Fruit fly (Drosophila melanogaster) whole organism, prepupa: Measurements from ENCODE around the gene Atf3.

Source experiments
- Blimp-1 ChIP-seq: fragments of 200-800 bp; sonication (Bioruptor generic); optimal IDR thresholded peaks from 3 replicates; lab custom pipeline; 2017; ENCODE audit warnings: missing biosample characterization, missing genetic modification characterization, mild to moderate bottlenecking, moderate library complexity, missing genetic modification reagents
- CG10631 ChIP-seq: fragments of 200-800 bp; sonication (Bioruptor generic); optimal IDR thresholded peaks from 2 replicates; lab custom pipeline; 2016; ENCODE audit warnings: missing biosample characterization, missing genetic modification characterization
- CG10669 ChIP-seq: fragments of 200-800 bp; sonication (Bioruptor generic); optimal IDR thresholded peaks from 3 replicates; lab custom pipeline; 2018; ENCODE audit warnings: missing biosample characterization, mild to moderate bottlenecking, missing genetic modification characterization, moderate library complexity
- CG11294 ChIP-seq: fragments of 200-800 bp; sonication (Bioruptor generic); IDR thresholded peaks from 2 replicates; pipeline ENCODE4 v1.3.6; 2022; ENCODE audit warnings: missing biosample characterization, missing genetic modification characterization
- CG11902 ChIP-seq: fragments of 200-800 bp; sonication (Bioruptor generic); optimal IDR thresholded peaks from 3 replicates; lab custom pipeline; 2016; ENCODE audit warnings: missing biosample characterization, missing genetic modification characterization
- CG15336 ChIP-seq: fragments of 200-800 bp; sonication (Bioruptor generic); IDR thresholded peaks from 2 replicates; pipeline ENCODE4 v1.3.6; 2022; ENCODE audit warnings: missing biosample characterization, missing genetic modification characterization
- CG1621 ChIP-seq: fragments of 200-800 bp; sonication (Bioruptor generic); optimal IDR thresholded peaks from 3 replicates; lab custom pipeline; 2018; ENCODE audit warnings: missing biosample characterization, mild to moderate bottlenecking, missing genetic modification characterization
- CG3032 ChIP-seq: fragments of 200-800 bp; optimal IDR thresholded peaks from 2 replicates; lab custom pipeline; 2019; ENCODE audit warnings: missing biosample characterization, mild to moderate bottlenecking, missing genetic modification characterization, moderate library complexity
- CG31627 ChIP-seq: fragments of 200-800 bp; sonication (Bioruptor generic); optimal IDR thresholded peaks from 3 replicates; lab custom pipeline; 2016; ENCODE audit warnings: missing biosample characterization, missing genetic modification characterization
- CG32006 ChIP-seq: fragments of 200-800 bp; sonication (Bioruptor generic); optimal IDR thresholded peaks from 3 replicates; lab custom pipeline; 2017; ENCODE audit warnings: missing biosample characterization, mild to moderate bottlenecking, missing genetic modification characterization
- CG34406 ChIP-seq: fragments of 200-800 bp; sonication (Bioruptor generic); optimal IDR thresholded peaks from 3 replicates; lab custom pipeline; 2016; ENCODE audit warnings: missing biosample characterization, missing genetic modification characterization
- CG3919 ChIP-seq: fragments of 200-800 bp; sonication (Bioruptor generic); optimal IDR thresholded peaks from 3 replicates; lab custom pipeline; 2016; ENCODE audit warnings: missing biosample characterization, missing genetic modification characterization
- CG4318 ChIP-seq: fragments of 200-800 bp; sonication (Bioruptor generic); optimal IDR thresholded peaks from 3 replicates; lab custom pipeline; 2017; ENCODE audit warnings: missing biosample characterization, mild to moderate bottlenecking, missing genetic modification characterization
- CG6163 ChIP-seq: fragments of 200-800 bp; sonication (Bioruptor generic); IDR thresholded peaks from 3 replicates; pipeline ENCODE4 v1.3.6; 2022; ENCODE audit warnings: missing biosample characterization, missing genetic modification characterization
- CG6792 ChIP-seq: fragments of 200-800 bp; sonication (Bioruptor generic); optimal IDR thresholded peaks from 3 replicates; lab custom pipeline; 2016; ENCODE audit warnings: missing biosample characterization, missing genetic modification characterization
- CG6808 ChIP-seq: fragments of 200-800 bp; sonication (Bioruptor generic); optimal IDR thresholded peaks from 3 replicates; lab custom pipeline; 2017; ENCODE audit warnings: missing biosample characterization, missing genetic modification characterization, mild to moderate bottlenecking, moderate library complexity, missing genetic modification reagents
- CG6854 ChIP-seq: fragments of 200-800 bp; sonication (Bioruptor generic); optimal IDR thresholded peaks from 2 replicates; lab custom pipeline; 2017; ENCODE audit warnings: missing biosample characterization, mild to moderate bottlenecking, missing genetic modification characterization
- CG7368 ChIP-seq: fragments of 200-800 bp; sonication (Bioruptor generic); optimal IDR thresholded peaks from 3 replicates; lab custom pipeline; 2016; ENCODE audit warnings: missing biosample characterization, missing genetic modification characterization
- CG8119 ChIP-seq: fragments of 200-800 bp; sonication (Bioruptor generic); IDR thresholded peaks from 3 replicates; pipeline ENCODE4 v1.3.6; 2022; ENCODE audit warnings: missing biosample characterization, missing genetic modification characterization
- CG8319 ChIP-seq: fragments of 200-800 bp; sonication (Bioruptor generic); optimal IDR thresholded peaks from 3 replicates; lab custom pipeline; 2016; ENCODE audit warnings: missing biosample characterization, missing genetic modification characterization
- CG8632 ChIP-seq: fragments of 200-800 bp; sonication (Bioruptor generic); optimal IDR thresholded peaks from 3 replicates; lab custom pipeline; 2016; ENCODE audit warnings: missing biosample characterization, missing genetic modification characterization
- Eip75B ChIP-seq: fragments of 200-800 bp; sonication (Bioruptor generic); optimal IDR thresholded peaks from 3 replicates; lab custom pipeline; 2016; ENCODE audit warnings: missing biosample characterization, missing genetic modification characterization
- Eip78C ChIP-seq: fragments of 200-800 bp; sonication (Bioruptor generic); peaks from one replicate; lab custom pipeline; 2016; ENCODE audit warnings: missing biosample characterization, missing genetic modification characterization
- Ets21C ChIP-seq: fragments of 200-800 bp; sonication (Bioruptor generic); optimal IDR thresholded peaks from 3 replicates; lab custom pipeline; 2016; ENCODE audit warnings: missing biosample characterization, missing genetic modification characterization
- Ets96B ChIP-seq: fragments of 200-800 bp; optimal IDR thresholded peaks from 2 replicates; lab custom pipeline; 2019; ENCODE audit warnings: missing biosample characterization, mild to moderate bottlenecking, missing genetic modification characterization, moderate library complexity
- Gug ChIP-seq: fragments of 200-800 bp; sonication (Bioruptor generic); IDR thresholded peaks from 2 replicates; pipeline ENCODE4 v1.3.6; 2022; ENCODE audit warnings: missing biosample characterization, missing genetic modification characterization
- Hr38 ChIP-seq: sonication (Bioruptor generic); optimal IDR thresholded peaks from 2 replicates; lab custom pipeline; 2016; ENCODE audit warnings: missing biosample characterization, missing genetic modification characterization
- Hr39 ChIP-seq: fragments of 200-800 bp; sonication (Bioruptor generic); optimal IDR thresholded peaks from 2 replicates; lab custom pipeline; 2016; ENCODE audit warnings: missing biosample characterization, missing genetic modification characterization
- Hr4 ChIP-seq: fragments of 200-800 bp; sonication (Bioruptor generic); optimal IDR thresholded peaks from 3 replicates; lab custom pipeline; 2016; ENCODE audit warnings: missing biosample characterization, missing genetic modification characterization
- Met ChIP-seq: fragments of 200-800 bp; sonication (Bioruptor generic); optimal IDR thresholded peaks from 3 replicates; lab custom pipeline; 2016; ENCODE audit warnings: missing biosample characterization, missing genetic modification characterization
- OdsH ChIP-seq: fragments of 200-800 bp; sonication (Bioruptor generic); optimal IDR thresholded peaks from 3 replicates; lab custom pipeline; 2016; ENCODE audit warnings: missing biosample characterization, missing genetic modification characterization
- Smox ChIP-seq: fragments of 200-800 bp; sonication (Bioruptor generic); optimal IDR thresholded peaks from 3 replicates; lab custom pipeline; 2016; ENCODE audit warnings: missing biosample characterization, missing genetic modification characterization
- Sox102F ChIP-seq: fragments of 200-800 bp; sonication (Bioruptor generic); optimal IDR thresholded peaks from 2 replicates; lab custom pipeline; 2016; ENCODE audit warnings: missing biosample characterization, mild to moderate bottlenecking, missing genetic modification characterization
- Sox14 ChIP-seq: fragments of 200-800 bp; sonication (Bioruptor generic); optimal IDR thresholded peaks from 3 replicates; lab custom pipeline; 2016; ENCODE audit warnings: missing biosample characterization, missing genetic modification characterization
- Sox15 ChIP-seq: fragments of 200-800 bp; sonication (Bioruptor generic); optimal IDR thresholded peaks from 3 replicates; lab custom pipeline; 2016; ENCODE audit warnings: missing biosample characterization, missing genetic modification characterization
- achi ChIP-seq: fragments of 200-800 bp; sonication (Bioruptor generic); optimal IDR thresholded peaks from 3 replicates; lab custom pipeline; 2016; ENCODE audit warnings: missing biosample characterization, missing genetic modification characterization
- acj6 ChIP-seq: fragments of 200-800 bp; sonication (Bioruptor generic); optimal IDR thresholded peaks from 3 replicates; lab custom pipeline; 2016; ENCODE audit warnings: missing biosample characterization, missing genetic modification characterization
- cyc ChIP-seq: fragments of 200-800 bp; sonication (Bioruptor generic); optimal IDR thresholded peaks from 3 replicates; lab custom pipeline; 2016; ENCODE audit warnings: missing biosample characterization, missing genetic modification characterization
- dsx ChIP-seq: fragments of 200-800 bp; optimal IDR thresholded peaks from 3 replicates; lab custom pipeline; 2019; ENCODE audit warnings: missing biosample characterization, mild to moderate bottlenecking, missing genetic modification characterization, moderate library complexity; ENCODE audit not compliant: poor library complexity, severe bottlenecking
- eg ChIP-seq: fragments of 200-800 bp; sonication (Bioruptor generic); IDR thresholded peaks from 3 replicates; pipeline ENCODE4 v1.3.6; 2022; ENCODE audit warnings: missing biosample characterization, missing genetic modification characterization
- esn ChIP-seq: fragments of 200-800 bp; sonication (Bioruptor generic); optimal IDR thresholded peaks from 2 replicates; lab custom pipeline; 2016; ENCODE audit warnings: missing biosample characterization, mild to moderate bottlenecking, missing genetic modification characterization, moderate library complexity
- fd85E ChIP-seq: fragments of 200-800 bp; sonication (Bioruptor generic); optimal IDR thresholded peaks from 3 replicates; lab custom pipeline; 2016; ENCODE audit warnings: missing biosample characterization, missing genetic modification characterization
- fkh ChIP-seq: fragments of 200-800 bp; sonication (Bioruptor generic); optimal IDR thresholded peaks from 3 replicates; lab custom pipeline; 2017; ENCODE audit warnings: missing biosample characterization, mild to moderate bottlenecking, missing genetic modification characterization, moderate library complexity
- net ChIP-seq: fragments of 200-800 bp; sonication (Bioruptor generic); optimal IDR thresholded peaks from 3 replicates; lab custom pipeline; 2016; ENCODE audit warnings: missing biosample characterization, missing genetic modification characterization
- pdm3 ChIP-seq: fragments of 200-800 bp; sonication (Bioruptor generic); optimal IDR thresholded peaks from 3 replicates; lab custom pipeline; 2016; ENCODE audit warnings: missing biosample characterization, missing genetic modification characterization
- salr ChIP-seq, 2 experiments: fragments of 200-800 bp; sonication (Bioruptor generic); optimal IDR thresholded peaks; 3 replicates each; lab custom pipeline; 2016 to 2018; ENCODE audit warnings: missing biosample characterization in 2 of 2, missing genetic modification characterization in 2 of 2, mild to moderate bottlenecking in 1 of 2
- spab ChIP-seq: fragments of 200-800 bp; sonication (Bioruptor generic); optimal IDR thresholded peaks from 2 replicates; lab custom pipeline; 2017; ENCODE audit warnings: missing biosample characterization, mild to moderate bottlenecking, missing genetic modification characterization, missing genetic modification reagents
- ss ChIP-seq, 2 experiments: fragments of 200-800 bp; sonication (Bioruptor generic); optimal IDR thresholded peaks; 2 replicates in 1 of 2; 3 replicates in 1 of 2; lab custom pipeline; 2017 to 2018; ENCODE audit warnings: mild to moderate bottlenecking in 2 of 2, missing biosample characterization in 2 of 2, missing genetic modification characterization in 2 of 2, moderate library complexity in 1 of 2
- svp ChIP-seq: fragments of 200-800 bp; sonication (Bioruptor generic); peaks from one replicate; lab custom pipeline; 2016; ENCODE audit warnings: missing biosample characterization, missing genetic modification characterization
- topi ChIP-seq: fragments of 200-800 bp; sonication (Bioruptor generic); optimal IDR thresholded peaks from 3 replicates; lab custom pipeline; 2016; ENCODE audit warnings: missing biosample characterization, missing genetic modification characterization
- vri ChIP-seq: fragments of 200-800 bp; sonication (Bioruptor generic); optimal IDR thresholded peaks from 3 replicates; lab custom pipeline; 2016; ENCODE audit warnings: missing biosample characterization, mild to moderate bottlenecking, missing genetic modification characterization

Atf3 gene

dm6 chrX:1320144-1320981 lies 45.3 kb upstream of the Atf3 start:
- TF ChIP-seq CG8632 (GFP tag; lab: Kevin White, UChicago) (no peak), CG6163 (GFP tag; lab: Robert Waterston, UW) (no peak), Hr4 (GFP tag; lab: Kevin White, UChicago) (no peak), topi (GFP tag; lab: Kevin White, UChicago) (peak; percentile 70), salr (GFP tag; optimal IDR thresholded peaks at IDR 0.05; lab: Kevin White, UChicago) (no peak), Ets21C (GFP tag; lab: Kevin White, UChicago) (peak; percentile 49), ss (GFP tag; optimal IDR thresholded peaks at IDR 0.05; lab: Kevin White, UChicago) (peak in 1 of 2 experiments; percentile 1), net (no peak), CG34406 (peak; percentile 4), CG31627 (GFP tag; lab: Kevin White, UChicago) (peak; percentile 64), vri (GFP tag; lab: Kevin White, UChicago) (peak; percentile 49), CG10631 (GFP tag; lab: Kevin White, UChicago) (no peak), Eip78C (GFP tag; lab: Kevin White, UChicago) (peak; percentile 70), achi (GFP tag; lab: Kevin White, UChicago) (no peak), Smox (GFP tag; lab: Kevin White, UChicago) (peak; percentile 69), Eip75B (GFP tag; lab: Kevin White, UChicago) (peak; percentile 38), CG6808 (GFP tag; lab: Kevin White, UChicago) (no peak), cyc (GFP tag; lab: Kevin White, UChicago) (peak; percentile 65), CG8119 (GFP tag; lab: Robert Waterston, UW) (no peak), CG6792 (peak; percentile 35), CG8319 (GFP tag; lab: Kevin White, UChicago) (no peak), CG7368 (GFP tag; lab: Kevin White, UChicago) (no peak), CG6854 (peak; percentile 81), fkh (GFP tag; lab: Kevin White, UChicago) (no peak), CG10669 (GFP tag; lab: Kevin White, UChicago) (no peak), CG32006 (GFP tag; lab: Kevin White, UChicago) (no peak), CG11902 (GFP tag; lab: Kevin White, UChicago) (no peak), Blimp-1 (GFP tag; lab: Kevin White, UChicago) (no peak), spab (GFP tag; lab: Kevin White, UChicago) (no peak), CG4318 (GFP tag; lab: Kevin White, UChicago) (no peak), acj6 (GFP tag; lab: Kevin White, UChicago) (no peak), Met (GFP tag; lab: Kevin White, UChicago) (peak; percentile 70), CG3919 (GFP tag; lab: Kevin White, UChicago) (peak; percentile 14), eg (GFP tag; lab: Robert Waterston, UW) (no peak), Hr39 (GFP tag; lab: Kevin White, UChicago) (peak; percentile 71), Ets96B (no peak), Gug (no peak), Hr38 (GFP tag; lab: Kevin White, UChicago) (no peak), OdsH (GFP tag; lab: Kevin White, UChicago) (no peak), Sox14 (GFP tag; lab: Kevin White, UChicago) (no peak), CG1621 (tag; lab: Kevin White, UChicago) (no peak), esn (peak; percentile 67), dsx (no peak), Sox102F (GFP tag; lab: Kevin White, UChicago) (peak; percentile 61), fd85E (GFP tag; lab: Kevin White, UChicago) (no peak), pdm3 (GFP tag; lab: Kevin White, UChicago) (no peak), CG3032 (tag; lab: Kevin White, UChicago) (no peak), CG15336 (GFP tag; lab: Robert Waterston, UW) (no peak), svp (GFP tag; lab: Kevin White, UChicago) (peak; percentile 88), CG11294 (GFP tag; lab: Robert Waterston, UW) (no peak), Sox15 (GFP tag; lab: Kevin White, UChicago) (no peak)
